Worm (Caenorhabditis elegans) whole organism, L4 larva: ENCODE data around the gene zag-1.
A peak's percentile ranks its signal among the peaks of the same experiment; 100 is the strongest.

Source experiments
- F10B5.3 ChIP-seq: sonication (generic microtip); optimal IDR thresholded peaks from 2 replicates; lab custom pipeline; 2016; ENCODE audit warnings: mild to moderate bottlenecking, missing genetic modification characterization, missing compliant biosample characterization
- F26F4.8 ChIP-seq: fragments of 200-800 bp; sonication (Bioruptor generic); conservative IDR thresholded peaks from 2 replicates; pipeline ENCODE4 v1.3.6; 2022; ENCODE audit warnings: missing genetic modification characterization, missing compliant biosample characterization
- F37D6.2 ChIP-seq: sonication (generic microtip); optimal IDR thresholded peaks from 2 replicates; lab custom pipeline; 2016; ENCODE audit warnings: mild to moderate bottlenecking, missing genetic modification characterization, missing compliant biosample characterization
- R02D3.7 ChIP-seq: fragments of 150-350 bp; sonication (generic microtip); optimal IDR thresholded peaks from 3 replicates; lab custom pipeline; 2014; ENCODE audit warnings: missing biosample characterization, missing genetic modification characterization
- Y105C5A.15 ChIP-seq: fragments of 200-800 bp; sonication (Bioruptor generic); IDR thresholded peaks from 2 replicates; pipeline ENCODE4 v1.3.6; 2022; ENCODE audit warnings: missing genetic modification characterization, missing compliant biosample characterization
- ZK337.2 ChIP-seq: fragments of 200-800 bp; sonication (Bioruptor generic); IDR thresholded peaks from 2 replicates; pipeline ENCODE4 v1.3.6; 2022; ENCODE audit warnings: missing genetic modification reagents, missing genetic modification characterization, missing compliant biosample characterization
- ama-1 ChIP-seq: fragments of 150-350 bp; optimal IDR thresholded peaks from 2 replicates; lab custom pipeline; 2014; ENCODE audit warnings: inconsistent platforms, mixed read lengths
- arid-1 ChIP-seq: fragments of 200-800 bp; sonication (Bioruptor generic); conservative IDR thresholded peaks from 2 replicates; pipeline ENCODE4 v1.3.6; 2022; ENCODE audit warnings: missing genetic modification reagents, missing genetic modification characterization, missing compliant biosample characterization
- ceh-44 ChIP-seq: fragments of 200-800 bp; sonication (Bioruptor generic); IDR thresholded peaks from 2 replicates; pipeline ENCODE4 v1.3.6; 2022; ENCODE audit warnings: missing genetic modification reagents, missing genetic modification characterization, missing compliant biosample characterization
- ceh-82 ChIP-seq: sonication (generic microtip); optimal IDR thresholded peaks from 2 replicates; lab custom pipeline; 2017; ENCODE audit warnings: missing biosample characterization, missing genetic modification characterization
- cey-2 ChIP-seq: sonication (generic microtip); optimal IDR thresholded peaks from 3 replicates; lab custom pipeline; 2017; ENCODE audit warnings: missing genetic modification characterization, mild to moderate bottlenecking, missing compliant biosample characterization, antibody characterized with exemption, borderline replicate concordance; ENCODE audit not compliant: insufficient read depth
- ctbp-1 ChIP-seq: fragments of 200-800 bp; sonication (Bioruptor generic); IDR thresholded peaks from 2 replicates; pipeline ENCODE4 v1.3.6; 2022; ENCODE audit warnings: missing genetic modification reagents, missing genetic modification characterization, missing compliant biosample characterization
- daf-12 ChIP-seq: fragments of 150-350 bp; optimal IDR thresholded peaks from 2 replicates; lab custom pipeline; 2014; ENCODE audit warnings: missing biosample characterization, missing genetic modification reagents, missing genetic modification characterization
- dmd-8 ChIP-seq: fragments of 200-800 bp; sonication (Bioruptor generic); IDR thresholded peaks from 2 replicates; pipeline ENCODE4 v1.3.6; 2022; ENCODE audit warnings: missing genetic modification characterization, missing compliant biosample characterization
- dmd-9 ChIP-seq: fragments of 200-800 bp; sonication (Bioruptor generic); IDR thresholded peaks from 2 replicates; pipeline ENCODE4 v1.3.6; 2022; ENCODE audit warnings: missing genetic modification reagents, missing genetic modification characterization, missing compliant biosample characterization
- dpl-1 ChIP-seq: fragments of 150-350 bp; optimal IDR thresholded peaks from 2 replicates; lab custom pipeline; 2014; ENCODE audit warnings: missing biosample characterization, missing genetic modification reagents, missing genetic modification characterization
- duxl-1 ChIP-seq: sonication (generic microtip); optimal IDR thresholded peaks from 2 replicates; lab custom pipeline; 2016; ENCODE audit warnings: mild to moderate bottlenecking, missing genetic modification characterization, moderate library complexity, missing compliant biosample characterization; ENCODE audit not compliant: poor library complexity
- dve-1 ChIP-seq: sonication (generic microtip); optimal IDR thresholded peaks from 2 replicates; lab custom pipeline; 2017; ENCODE audit warnings: antibody characterized with exemption, mild to moderate bottlenecking, missing genetic modification characterization, missing compliant biosample characterization; ENCODE audit not compliant: insufficient read depth
- egl-43 ChIP-seq: fragments of 200-800 bp; sonication (Bioruptor generic); IDR thresholded peaks from 2 replicates; pipeline ENCODE4 v1.3.6; 2022; ENCODE audit warnings: missing genetic modification reagents, missing genetic modification characterization, missing compliant biosample characterization
- fos-1 ChIP-seq: fragments of 150-350 bp; optimal IDR thresholded peaks from 2 replicates; lab custom pipeline; 2014; ENCODE audit warnings: missing biosample characterization, missing genetic modification characterization
- hif-1 ChIP-seq, 2 experiments: sonication (generic microtip); optimal IDR thresholded peaks; 2 replicates each; lab custom pipeline; 2016 to 2017; ENCODE audit warnings: missing compliant biosample characterization in 2 of 2, missing genetic modification characterization in 2 of 2, missing genetic modification reagents in 2 of 2, missing genotype in 2 of 2, mild to moderate bottlenecking in 1 of 2
- hmg-1.1 ChIP-seq: fragments of 200-800 bp; sonication (Bioruptor generic); IDR thresholded peaks from 2 replicates; pipeline ENCODE4 v1.3.6; 2022; ENCODE audit warnings: missing genetic modification reagents, missing genetic modification characterization, missing compliant biosample characterization
- jun-1 ChIP-seq: fragments of 150-350 bp; optimal IDR thresholded peaks from 2 replicates; lab custom pipeline; 2014; ENCODE audit warnings: missing biosample characterization, missing genetic modification reagents, missing genetic modification characterization
- lim-7 ChIP-seq: fragments of 200-800 bp; sonication (Bioruptor generic); IDR thresholded peaks from 2 replicates; pipeline ENCODE4 v1.3.6; 2022; ENCODE audit warnings: missing genetic modification characterization, missing compliant biosample characterization
- lin-13 ChIP-seq: fragments of 150-350 bp; optimal IDR thresholded peaks from 2 replicates; lab custom pipeline; 2014; ENCODE audit warnings: missing biosample characterization, missing genetic modification reagents, missing genetic modification characterization
- lin-29 ChIP-seq: fragments of 200-800 bp; sonication (Bioruptor generic); IDR thresholded peaks from 2 replicates; pipeline ENCODE4 v1.3.6; 2022; ENCODE audit warnings: missing genetic modification reagents, missing genetic modification characterization, missing compliant biosample characterization
- lir-3 ChIP-seq: sonication (generic microtip); optimal IDR thresholded peaks from 2 replicates; lab custom pipeline; 2016; ENCODE audit warnings: mild to moderate bottlenecking, missing genetic modification characterization, missing compliant biosample characterization
- lsy-2 ChIP-seq, 2 experiments: fragments of 150-350 bp in 1 of 2; sonication (generic microtip) in 1 of 2; optimal IDR thresholded peaks; 2 replicates each; lab custom pipeline; 2014 to 2017; ENCODE audit warnings: missing biosample characterization in 2 of 2, missing genetic modification characterization in 2 of 2
- madf-5 ChIP-seq, 2 experiments: fragments of 200-800 bp; sonication (Bioruptor generic); IDR thresholded peaks; 2 replicates each; pipeline ENCODE4 v1.3.6; 2022; ENCODE audit warnings: missing compliant biosample characterization in 2 of 2, missing genetic modification characterization in 2 of 2
- mdl-1 ChIP-seq, 2 experiments: fragments of 150-350 bp in 1 of 2; sonication (generic microtip) in 1 of 2; optimal IDR thresholded peaks; 2 replicates each; lab custom pipeline; 2014 to 2017; ENCODE audit warnings: missing biosample characterization in 2 of 2, missing genetic modification characterization in 2 of 2
- mdt-29 ChIP-seq: fragments of 200-800 bp; sonication (Bioruptor generic); IDR thresholded peaks from 2 replicates; pipeline ENCODE4 v1.3.6; 2022; ENCODE audit warnings: missing genetic modification reagents, missing genetic modification characterization, missing compliant biosample characterization
- mxl-3 ChIP-seq: fragments of 200-800 bp; sonication (Bioruptor generic); optimal IDR thresholded peaks from 2 replicates; lab custom pipeline; 2018; ENCODE audit warnings: mild to moderate bottlenecking, missing genetic modification characterization, missing compliant biosample characterization
- nhr-11 ChIP-seq: fragments of 150-350 bp; optimal IDR thresholded peaks from 2 replicates; lab custom pipeline; 2014; ENCODE audit warnings: missing biosample characterization, missing genetic modification characterization
- nhr-111 ChIP-seq: fragments of 200-800 bp; sonication (Bioruptor generic); optimal IDR thresholded peaks from 2 replicates; lab custom pipeline; 2018; ENCODE audit warnings: mild to moderate bottlenecking, missing genetic modification characterization, missing compliant biosample characterization
- nhr-237 ChIP-seq: sonication (generic microtip); optimal IDR thresholded peaks from 2 replicates; lab custom pipeline; 2017; ENCODE audit warnings: missing biosample characterization, missing genetic modification characterization
- nhr-28 ChIP-seq: fragments of 150-350 bp; optimal IDR thresholded peaks from 2 replicates; lab custom pipeline; 2014; ENCODE audit warnings: missing biosample characterization, missing genetic modification characterization
- nhr-42 ChIP-seq: fragments of 200-800 bp; sonication (Bioruptor generic); IDR thresholded peaks from 2 replicates; pipeline ENCODE4 v1.3.6; 2022; ENCODE audit warnings: missing genetic modification characterization, missing compliant biosample characterization
- nhr-48 ChIP-seq: sonication (generic microtip); optimal IDR thresholded peaks from 2 replicates; lab custom pipeline; 2016; ENCODE audit warnings: mild to moderate bottlenecking, missing genetic modification characterization, missing compliant biosample characterization
- nhr-76 ChIP-seq: fragments of 150-350 bp; optimal IDR thresholded peaks from 2 replicates; lab custom pipeline; 2014; ENCODE audit warnings: missing biosample characterization, missing genetic modification characterization
- pha-4 ChIP-seq, 2 experiments: fragments of 150-350 bp in 1 of 2; fragments of 200-800 bp in 1 of 2; sonication (Bioruptor generic) in 1 of 2; IDR thresholded peaks in 1 of 2; optimal IDR thresholded peaks in 1 of 2; 2 replicates each; pipeline versions ENCODE4 v1.3.6 to Lab custom; 2014 to 2022; ENCODE audit warnings: missing genetic modification characterization in 2 of 2, missing genetic modification reagents in 2 of 2, missing biosample characterization in 1 of 2, missing compliant biosample characterization in 1 of 2
- pqm-1 ChIP-seq: sonication (generic microtip); optimal IDR thresholded peaks from 2 replicates; lab custom pipeline; 2017; ENCODE audit warnings: missing biosample characterization, missing genetic modification characterization
- rbr-2 ChIP-seq: sonication (generic microtip); optimal IDR thresholded peaks from 2 replicates; lab custom pipeline; 2016; ENCODE audit warnings: missing genotype, missing genetic modification characterization, missing compliant biosample characterization
- set-16 ChIP-seq: fragments of 200-800 bp; sonication (Bioruptor generic); IDR thresholded peaks from 2 replicates; pipeline ENCODE4 v1.3.6; 2022; ENCODE audit warnings: missing genetic modification reagents, missing genetic modification characterization, missing compliant biosample characterization
- snpc-1.2 ChIP-seq: fragments of 200-800 bp; sonication (Bioruptor generic); IDR thresholded peaks from 2 replicates; pipeline ENCODE4 v1.3.6; 2022; ENCODE audit warnings: missing genetic modification reagents, missing genetic modification characterization, missing compliant biosample characterization
- snpc-4 ChIP-seq: fragments of 150-350 bp; optimal IDR thresholded peaks from 2 replicates; lab custom pipeline; 2014; ENCODE audit warnings: missing biosample characterization, missing genetic modification characterization
- spr-3 ChIP-seq: fragments of 200-800 bp; sonication (Bioruptor generic); optimal IDR thresholded peaks from 2 replicates; lab custom pipeline; 2018; ENCODE audit warnings: mild to moderate bottlenecking, missing genetic modification characterization, missing compliant biosample characterization
- unc-130 ChIP-seq: sonication (generic microtip); optimal IDR thresholded peaks from 2 replicates; lab custom pipeline; 2016; ENCODE audit warnings: missing genetic modification reagents, missing genetic modification characterization, missing compliant biosample characterization
- vab-7 ChIP-seq: fragments of 200-800 bp; sonication (Bioruptor generic); IDR thresholded peaks from 2 replicates; pipeline ENCODE4 v1.3.6; 2022; ENCODE audit warnings: missing genetic modification reagents, missing genetic modification characterization, missing compliant biosample characterization
- zag-1 ChIP-seq: fragments of 150-350 bp; optimal IDR thresholded peaks from 2 replicates; lab custom pipeline; 2014; ENCODE audit warnings: missing biosample characterization, missing genetic modification characterization
- zip-2 ChIP-seq: fragments of 150-350 bp; optimal IDR thresholded peaks from 2 replicates; lab custom pipeline; 2014; ENCODE audit warnings: missing biosample characterization, missing genetic modification characterization
- ztf-11 ChIP-seq: fragments of 150-350 bp; optimal IDR thresholded peaks from 2 replicates; lab custom pipeline; 2014; ENCODE audit warnings: missing biosample characterization, missing genetic modification characterization

The zag-1 gene

ce11 chrIV:3814553-3815258 is 40.9 kb upstream of the zag-1 start (continued):
- TF ChIP-seq F10B5.3 (no peak), R02D3.7 (tag; lab: Kevin White, UChicago) (no peak), unc-130 (no peak), madf-5 (GFP tag; IDR thresholded peaks at IDR 0.05; lab: Robert Waterston, UW) (no peak), nhr-42 (no peak), mdl-1 (tag; optimal IDR thresholded peaks at IDR 0.05; lab: Kevin White, UChicago) (peak in 1 of 2 experiments; percentile 4), lir-3 (no peak), mdt-29 (GFP tag; lab: Robert Waterston, UW) (no peak), jun-1 (tag; lab: Kevin White, UChicago) (no peak), nhr-76 (tag; lab: Kevin White, UChicago) (no peak), ama-1 (lab: Kevin White, UChicago) (no peak), ctbp-1 (GFP tag; lab: Robert Waterston, UW) (no peak), zag-1 (no peak), dmd-8 (GFP tag; lab: Robert Waterston, UW) (no peak), egl-43 (no peak), cey-2 (tag; lab: Kevin White, UChicago) (no peak), fos-1 (tag; lab: Kevin White, UChicago) (no peak), nhr-28 (tag; lab: Kevin White, UChicago) (peak; percentile 55), ZK337.2 (no peak), lsy-2 (tag; optimal IDR thresholded peaks at IDR 0.05; lab: Kevin White, UChicago) (peak in 1 of 2 experiments; percentile 19), zip-2 (tag; lab: Kevin White, UChicago) (no peak), snpc-1.2 (GFP tag; lab: Robert Waterston, UW) (no peak), ztf-11 (tag; lab: Kevin White, UChicago) (no peak), mxl-3 (no peak), nhr-48 (tag; lab: Kevin White, UChicago) (no peak), hif-1 (tag; optimal IDR thresholded peaks at IDR 0.05; lab: Kevin White, UChicago) (no peak), F37D6.2 (tag; lab: Kevin White, UChicago) (no peak), dve-1 (peak; percentile 54), spr-3 (no peak), lin-13 (GFP tag; lab: Kevin White, UChicago) (no peak), arid-1 (GFP tag; lab: Robert Waterston, UW) (no peak), vab-7 (no peak), rbr-2 (tag; lab: Kevin White, UChicago) (no peak), pqm-1 (tag; lab: Kevin White, UChicago) (peak; percentile 43), pha-4 (GFP tag; IDR thresholded peaks at IDR 0.05; lab: Robert Waterston, UW) (no peak), pha-4 (tag; optimal IDR thresholded peaks at IDR 0.05; lab: Kevin White, UChicago) (no peak), Y105C5A.15 (GFP tag; lab: Robert Waterston, UW) (no peak), dmd-9 (GFP tag; lab: Robert Waterston, UW) (no peak), F26F4.8 (no peak), lim-7 (no peak), ceh-44 (no peak), daf-12 (no peak), lin-29 (GFP tag; lab: Robert Waterston, UW) (no peak), dpl-1 (GFP tag; lab: Kevin White, UChicago) (no peak), nhr-11 (no peak), duxl-1 (tag; lab: Kevin White, UChicago) (no peak), nhr-237 (tag; lab: Kevin White, UChicago) (no peak), hmg-1.1 (GFP tag; lab: Robert Waterston, UW) (no peak), ceh-82 (tag; lab: Kevin White, UChicago) (no peak), snpc-4 (tag; lab: Kevin White, UChicago) (no peak), set-16 (GFP tag; lab: Robert Waterston, UW) (peak; percentile 53), nhr-111 (GFP tag; lab: Kevin White, UChicago) (no peak)
